Worm (Caenorhabditis elegans) whole organism, mixed stage, embryonic: Measurements from ENCODE around the gene ins-8.

Source experiments
- M03D4.4 ChIP-seq: sonication (generic microtip); optimal IDR thresholded peaks from 2 replicates; lab custom pipeline; 2017; ENCODE audit warnings: mild to moderate bottlenecking, missing genetic modification characterization, missing compliant biosample characterization
- bed-3 ChIP-seq: fragments of 200-800 bp; sonication (Bioruptor generic); optimal IDR thresholded peaks from 3 replicates; lab custom pipeline; 2018; ENCODE audit warnings: mild to moderate bottlenecking, missing genetic modification characterization, moderate library complexity, missing compliant biosample characterization
- blmp-1 ChIP-seq: fragments of 150-350 bp; optimal IDR thresholded peaks from 2 replicates; lab custom pipeline; 2014; ENCODE audit warnings: missing biosample characterization, missing genetic modification characterization
- ceh-39 ChIP-seq: fragments of 150-350 bp; optimal IDR thresholded peaks from 2 replicates; lab custom pipeline; 2014; ENCODE audit warnings: missing biosample characterization, missing genetic modification characterization
- ceh-43 ChIP-seq: fragments of 200-800 bp; sonication (Bioruptor generic); optimal IDR thresholded peaks from 2 replicates; lab custom pipeline; 2018; ENCODE audit warnings: mild to moderate bottlenecking, missing genetic modification characterization, moderate library complexity, missing compliant biosample characterization
- ceh-83 ChIP-seq: fragments of 200-800 bp; sonication (Bioruptor generic); optimal IDR thresholded peaks from 2 replicates; lab custom pipeline; 2018; ENCODE audit warnings: mild to moderate bottlenecking, missing genetic modification characterization, missing compliant biosample characterization
- ces-1 ChIP-seq: fragments of 150-350 bp; optimal IDR thresholded peaks from 2 replicates; lab custom pipeline; 2014; ENCODE audit warnings: missing biosample characterization, missing genetic modification reagents, missing genetic modification characterization
- cnd-1 ChIP-seq: fragments of 200-800 bp; sonication (Bioruptor generic); optimal IDR thresholded peaks from 2 replicates; lab custom pipeline; 2018; ENCODE audit warnings: mild to moderate bottlenecking, missing genetic modification characterization, missing compliant biosample characterization
- drap-1 ChIP-seq: fragments of 200-800 bp; sonication (Bioruptor generic); optimal IDR thresholded peaks from 3 replicates; lab custom pipeline; 2018; ENCODE audit warnings: mild to moderate bottlenecking, missing genetic modification characterization, missing compliant biosample characterization
- elt-1 ChIP-seq: sonication (generic microtip); optimal IDR thresholded peaks from 2 replicates; lab custom pipeline; 2017; ENCODE audit warnings: missing genetic modification characterization, mild to moderate bottlenecking, missing compliant biosample characterization, antibody characterized with exemption, moderate library complexity, borderline replicate concordance; ENCODE audit not compliant: insufficient read depth
- elt-3 ChIP-seq: fragments of 150-350 bp; optimal IDR thresholded peaks from 2 replicates; lab custom pipeline; 2014; ENCODE audit warnings: missing biosample characterization, missing genetic modification characterization
- flh-1 ChIP-seq: fragments of 200-800 bp; sonication (Bioruptor generic); optimal IDR thresholded peaks from 2 replicates; lab custom pipeline; 2018; ENCODE audit warnings: mild to moderate bottlenecking, missing genetic modification characterization, moderate library complexity, missing compliant biosample characterization
- ham-2 ChIP-seq: fragments of 200-800 bp; sonication (Bioruptor generic); optimal IDR thresholded peaks from 2 replicates; lab custom pipeline; 2018; ENCODE audit warnings: mild to moderate bottlenecking, missing genetic modification characterization, missing compliant biosample characterization
- lsy-2 ChIP-seq: fragments of 150-350 bp; optimal IDR thresholded peaks from 2 replicates; lab custom pipeline; 2014; ENCODE audit warnings: missing biosample characterization, missing genetic modification characterization
- mab-5 ChIP-seq: fragments of 150-350 bp; optimal IDR thresholded peaks from 2 replicates; lab custom pipeline; 2014; ENCODE audit warnings: missing biosample characterization, missing genetic modification characterization
- mep-1 ChIP-seq: fragments of 150-350 bp; optimal IDR thresholded peaks from 2 replicates; lab custom pipeline; 2017; ENCODE audit warnings: missing biosample characterization, missing genetic modification reagents, missing genetic modification characterization, inconsistent platforms
- nhr-12 ChIP-seq: fragments of 150-350 bp; optimal IDR thresholded peaks from 2 replicates; lab custom pipeline; 2014; ENCODE audit warnings: missing biosample characterization, missing genetic modification characterization
- nhr-2 ChIP-seq: fragments of 150-350 bp; optimal IDR thresholded peaks from 2 replicates; lab custom pipeline; 2014; ENCODE audit warnings: missing biosample characterization, missing genetic modification characterization
- nhr-237 ChIP-seq: fragments of 150-350 bp; optimal IDR thresholded peaks from 2 replicates; lab custom pipeline; 2014; ENCODE audit warnings: missing biosample characterization, missing genetic modification characterization
- nhr-28 ChIP-seq: fragments of 150-350 bp; optimal IDR thresholded peaks from 2 replicates; lab custom pipeline; 2014; ENCODE audit warnings: missing biosample characterization, missing genetic modification characterization
- nhr-76 ChIP-seq: sonication (generic microtip); optimal IDR thresholded peaks from 2 replicates; lab custom pipeline; 2017; ENCODE audit warnings: missing biosample characterization, missing genetic modification characterization
- pha-4 ChIP-seq: fragments of 150-350 bp; optimal IDR thresholded peaks from 2 replicates; lab custom pipeline; 2018; ENCODE audit warnings: missing biosample characterization, missing genetic modification reagents, missing genetic modification characterization
- sem-2 ChIP-seq: fragments of 200-800 bp; sonication (Bioruptor generic); optimal IDR thresholded peaks from 2 replicates; lab custom pipeline; 2018; ENCODE audit warnings: mild to moderate bottlenecking, missing genetic modification characterization, missing compliant biosample characterization
- snpc-4 ChIP-seq: fragments of 150-350 bp; optimal IDR thresholded peaks from 2 replicates; lab custom pipeline; 2014; ENCODE audit warnings: missing biosample characterization, missing genetic modification characterization
- sptf-1 ChIP-seq: sonication (generic microtip); optimal IDR thresholded peaks from 2 replicates; lab custom pipeline; 2017; ENCODE audit warnings: mild to moderate bottlenecking, missing genetic modification characterization, moderate library complexity, missing compliant biosample characterization
- tbx-8 ChIP-seq: fragments of 200-800 bp; sonication (Bioruptor generic); optimal IDR thresholded peaks from 2 replicates; lab custom pipeline; 2018; ENCODE audit warnings: mild to moderate bottlenecking, missing genetic modification characterization, moderate library complexity, missing compliant biosample characterization
- unc-120 ChIP-seq: sonication (generic microtip); optimal IDR thresholded peaks from 2 replicates; lab custom pipeline; 2017; ENCODE audit warnings: missing genetic modification characterization, missing compliant biosample characterization; ENCODE audit not compliant: poor library complexity, severe bottlenecking
- unc-39 ChIP-seq: fragments of 150-350 bp; optimal IDR thresholded peaks from 2 replicates; lab custom pipeline; 2014; ENCODE audit warnings: missing biosample characterization, missing genetic modification characterization
- unc-62 ChIP-seq: fragments of 150-350 bp; optimal IDR thresholded peaks from 2 replicates; lab custom pipeline; 2014; ENCODE audit warnings: missing biosample characterization, missing genetic modification reagents, missing genetic modification characterization
- zip-8 ChIP-seq: fragments of 150-350 bp; optimal IDR thresholded peaks from 2 replicates; lab custom pipeline; 2014; ENCODE audit warnings: missing biosample characterization, missing genetic modification characterization
- ztf-11 ChIP-seq: fragments of 150-350 bp; optimal IDR thresholded peaks from 2 replicates; lab custom pipeline; 2014; ENCODE audit warnings: missing biosample characterization, missing genetic modification characterization

ins-8 gene

DNA sequence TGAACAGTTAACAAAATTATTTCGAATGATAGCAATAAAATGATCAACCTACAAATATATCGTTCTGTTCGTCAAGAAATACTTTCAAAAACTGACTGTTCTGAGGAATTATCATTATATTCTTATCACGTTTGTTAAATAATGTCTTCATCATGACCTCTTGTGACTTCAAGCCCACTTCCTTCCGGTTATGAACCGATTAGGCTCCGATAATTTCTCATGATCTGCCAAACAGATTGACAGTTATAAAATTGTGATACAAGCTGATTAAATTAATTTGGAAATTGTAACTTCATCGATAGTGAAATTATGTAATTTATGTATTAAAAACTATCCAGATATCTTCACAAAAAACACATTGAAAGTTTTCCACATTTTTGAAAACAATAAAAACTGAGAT, at the start of gene ins-8:
TSS of gene ins-8 (minus strand) at position 101 of the 400 bp plus-strand sequence.
- TF ChIP-seq ces-1 (GFP tag; lab: Kevin White, UChicago): no peak
- no peak for TF ChIP-seq sem-2
- no peak for TF ChIP-seq mab-5 (tag; lab: Kevin White, UChicago)
- no peak for TF ChIP-seq nhr-28 (tag; lab: Kevin White, UChicago)
- TF ChIP-seq bed-3 (GFP tag; lab: Kevin White, UChicago): no peak
- no peak for TF ChIP-seq cnd-1 (tag; lab: Kevin White, UChicago)
- TF ChIP-seq pha-4 (tag; lab: Kevin White, UChicago): no peak
- no peak for TF ChIP-seq nhr-76
- no peak for TF ChIP-seq ham-2 (GFP tag; lab: Kevin White, UChicago)
- TF ChIP-seq tbx-8 (GFP tag; lab: Kevin White, UChicago): no peak
- TF ChIP-seq mep-1 (tag; lab: Kevin White, UChicago): no peak
- TF ChIP-seq ceh-43 (GFP tag; lab: Kevin White, UChicago): no peak
- TF ChIP-seq elt-3 (tag; lab: Kevin White, UChicago): no peak

DNA sequence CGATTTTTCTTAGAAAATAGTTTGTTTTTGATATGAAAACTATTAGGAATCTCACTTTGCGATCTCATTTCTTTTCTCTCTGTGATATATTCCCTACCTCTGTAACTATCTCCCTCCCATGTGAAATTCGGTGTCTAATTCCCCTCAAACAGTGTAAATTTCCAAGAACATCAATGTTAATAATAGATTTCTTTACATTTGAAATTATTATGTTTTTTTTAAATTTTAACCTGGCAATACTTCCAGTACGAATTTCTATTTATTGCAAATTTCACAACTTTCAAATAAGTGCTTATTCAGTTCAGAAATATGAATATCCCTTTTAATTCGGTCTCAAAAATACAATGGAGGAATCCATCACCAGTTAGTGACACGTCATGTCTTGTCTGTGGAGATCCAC, 47.6 kb upstream of the ins-8 start, which contains the start of gene nhr-100:
TSS of gene nhr-100 (plus strand) at position 301 of the 400 bp plus-strand sequence.
- no peak for TF ChIP-seq drap-1 (GFP tag; lab: Kevin White, UChicago)
- TF ChIP-seq sem-2: no peak
- no peak for TF ChIP-seq unc-62 (GFP tag; lab: Kevin White, UChicago)
- TF ChIP-seq lsy-2 (tag; lab: Kevin White, UChicago): no peak

DNA sequence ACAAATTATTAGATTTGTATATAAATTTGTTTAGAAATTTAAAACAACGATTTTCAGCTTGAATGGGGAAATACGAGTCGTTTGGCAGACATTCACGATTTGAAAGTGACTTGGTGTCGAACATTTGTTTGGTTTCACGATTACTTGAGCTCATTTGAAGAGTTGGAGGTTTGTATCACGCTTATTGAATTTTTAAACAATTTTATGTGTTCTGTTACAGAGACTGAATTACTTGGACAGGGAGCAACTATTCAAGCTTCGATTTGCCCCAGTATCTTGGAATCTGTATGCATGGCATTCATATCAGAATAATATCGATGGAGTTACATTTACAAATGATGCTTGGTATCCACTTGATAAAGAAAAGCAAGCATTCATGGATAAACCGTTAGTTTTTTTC, 46.5 kb upstream of the ins-8 start:
- TF ChIP-seq mab-5 (tag; lab: Kevin White, UChicago) (no peak), pha-4 (tag; lab: Kevin White, UChicago) (no peak), elt-3 (tag; lab: Kevin White, UChicago) (no peak), ceh-43 (GFP tag; lab: Kevin White, UChicago) (no peak)

DNA sequence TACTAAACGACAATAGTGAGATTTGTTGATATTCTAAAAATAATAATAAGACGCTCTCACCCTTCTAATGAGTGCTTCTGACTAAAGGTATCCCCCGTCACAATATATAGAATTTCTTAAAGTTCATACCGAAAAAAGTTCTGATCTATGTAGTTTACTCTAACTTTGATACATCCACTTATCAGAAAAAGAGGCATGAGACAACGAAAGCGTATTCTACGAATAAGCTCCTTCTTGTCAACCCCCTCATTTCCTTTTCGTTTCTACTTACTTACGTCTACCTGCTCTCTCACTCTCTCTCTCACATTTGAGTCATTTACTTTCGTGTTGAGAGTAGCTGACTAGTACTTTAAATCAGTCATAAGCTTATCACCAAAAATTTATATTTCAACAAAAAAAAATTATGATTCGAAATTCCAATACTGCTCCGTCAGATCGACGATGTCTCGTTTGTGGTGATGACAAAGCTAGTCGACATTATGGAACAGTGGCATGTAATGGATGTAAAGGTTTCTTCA, 44.8 kb upstream of the ins-8 start:
- TF ChIP-seq nhr-2 (no peak), blmp-1 (no peak), sptf-1 (tag; lab: Kevin White, UChicago) (no peak), nhr-76 (no peak), ztf-11 (tag; lab: Kevin White, UChicago) (no peak), flh-1 (no peak), snpc-4 (tag; lab: Kevin White, UChicago) (no peak), M03D4.4 (tag; lab: Kevin White, UChicago) (no peak), zip-8 (tag; lab: Kevin White, UChicago) (no peak)

DNA sequence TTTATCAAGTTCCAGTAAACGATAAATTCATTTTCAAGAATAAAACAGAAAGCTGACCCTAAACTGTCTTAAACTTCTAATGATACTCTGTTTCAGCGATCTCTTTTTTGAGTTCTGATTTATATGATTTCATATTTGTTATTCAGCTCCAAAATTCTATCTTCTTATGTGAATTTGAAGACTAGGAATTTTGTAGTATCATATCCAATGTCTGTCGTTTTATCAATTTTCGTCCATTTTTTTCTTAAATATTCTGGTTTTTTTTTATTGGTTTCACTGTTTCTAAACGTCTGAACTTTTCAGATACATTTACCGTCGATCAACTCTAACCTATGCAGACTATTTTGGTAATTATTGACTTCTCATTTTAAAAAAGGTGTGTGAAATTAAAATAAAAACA, 44.2 kb upstream of the ins-8 start, which contains the start of the genes nhr-138 and C28D4.18:
TSS of gene nhr-138 (plus strand) at position 304 of the 400 bp plus-strand sequence.
TSS of gene C28D4.18 (plus strand) at position 333 of the 400 bp plus-strand sequence.
- TF ChIP-seq ceh-39 (tag; lab: Kevin White, UChicago): no peak
- TF ChIP-seq nhr-12 (tag; lab: Kevin White, UChicago): no peak

DNA sequence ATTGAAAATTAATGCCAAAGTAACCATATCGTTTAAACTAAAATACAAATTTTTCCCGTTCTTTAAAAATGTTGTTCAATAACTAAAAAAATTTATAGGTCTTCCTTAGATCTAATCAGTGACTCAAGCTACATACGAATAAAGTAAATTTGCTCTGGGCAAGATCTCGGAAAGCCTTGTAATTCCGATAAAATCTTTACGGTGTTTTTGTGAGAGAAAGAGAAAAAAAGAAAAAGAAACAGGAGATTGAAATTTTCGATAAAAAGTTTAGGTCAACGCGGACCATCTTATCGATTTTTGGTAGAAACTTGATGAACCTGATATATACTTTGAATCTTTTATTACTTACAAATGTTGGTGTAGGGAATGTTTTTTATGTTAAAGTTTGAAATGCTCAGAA, 42.4 kb upstream of the ins-8 start:
- no peak for TF ChIP-seq ceh-43 (GFP tag; lab: Kevin White, UChicago)
- TF ChIP-seq mab-5 (tag; lab: Kevin White, UChicago): no peak
- no peak for TF ChIP-seq M03D4.4 (tag; lab: Kevin White, UChicago)
- no peak for TF ChIP-seq unc-39 (tag; lab: Kevin White, UChicago)
- TF ChIP-seq unc-120 (tag; lab: Kevin White, UChicago): no peak
- no peak for TF ChIP-seq drap-1 (GFP tag; lab: Kevin White, UChicago)
- no peak for TF ChIP-seq elt-3 (tag; lab: Kevin White, UChicago)
- TF ChIP-seq ham-2 (GFP tag; lab: Kevin White, UChicago): no peak
- TF ChIP-seq flh-1: no peak
- TF ChIP-seq blmp-1: no peak
- no peak for TF ChIP-seq zip-8 (tag; lab: Kevin White, UChicago)

DNA sequence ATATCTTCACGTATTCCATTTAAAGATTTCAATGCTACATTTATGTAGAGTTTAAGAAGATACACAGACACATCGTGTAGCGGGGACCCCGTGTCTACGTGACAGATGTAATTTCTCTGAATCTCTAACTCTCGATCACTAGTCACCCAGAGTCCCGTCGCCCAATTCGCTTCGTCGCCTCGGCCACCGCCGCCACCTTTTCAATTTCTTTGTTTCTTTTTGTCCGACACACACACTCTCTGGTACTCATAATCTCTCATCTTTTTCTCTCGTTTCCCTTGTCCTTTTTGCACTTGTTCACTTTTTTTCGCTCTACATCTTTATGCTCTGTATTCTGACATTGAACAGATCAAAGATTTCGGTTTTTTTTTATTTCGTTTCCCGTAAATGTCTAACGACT, 37.7 kb upstream of the ins-8 start:
- TF ChIP-seq ham-2 (GFP tag; lab: Kevin White, UChicago): no peak
- peak; percentile 20 for TF ChIP-seq mep-1 (tag; lab: Kevin White, UChicago)
- TF ChIP-seq ceh-83 (GFP tag; lab: Kevin White, UChicago): no peak
- peak; percentile 75 for TF ChIP-seq unc-62 (GFP tag; lab: Kevin White, UChicago)
- TF ChIP-seq nhr-2: no peak
- no peak for TF ChIP-seq nhr-237 (tag; lab: Kevin White, UChicago)
- TF ChIP-seq elt-1 (tag; lab: Kevin White, UChicago): no peak
- no peak for TF ChIP-seq tbx-8 (GFP tag; lab: Kevin White, UChicago)
- peak; percentile 47 for TF ChIP-seq lsy-2 (tag; lab: Kevin White, UChicago)
- peak; percentile 75 for TF ChIP-seq unc-120 (tag; lab: Kevin White, UChicago)
